Worm (Caenorhabditis elegans) whole organism, L4/young adult: ENCODE measurements around the gene msp-31.
"Not testable (repeated sequence)": the region's sequence is repeated elsewhere in the genome, so short reads cannot be mapped to it uniquely, and the experiment has no call there.

ENCODE experiments used
- W03F9.2 ChIP-seq: fragments of 150-350 bp; optimal IDR thresholded peaks from 2 replicates; lab custom pipeline; 2014; ENCODE audit warnings: missing biosample characterization, missing genetic modification characterization
- him-1 ChIP-seq: sonication (generic microtip); optimal IDR thresholded peaks from 2 replicates; lab custom pipeline; 2016; ENCODE audit warnings: missing genotype, missing genetic modification reagents, missing genetic modification characterization, missing compliant biosample characterization

- TF ChIP-seq him-1; W03F9.2 (tag; lab: Kevin White, UChicago): not testable (repeated sequence)
Observed at ce11 chrII:4898529-4898928, 17.8 kb downstream of the msp-31 start, which contains the start of gene msp-32.
